Fruit fly (Drosophila melanogaster) whole organism, prepupa: ENCODE results near the gene Myo31DF.

Source experiments
- CG3032 ChIP-seq: fragments of 200-800 bp; optimal IDR thresholded peaks from 2 replicates; lab custom pipeline; 2019; ENCODE audit warnings: missing biosample characterization, mild to moderate bottlenecking, missing genetic modification characterization, moderate library complexity
- CG6808 ChIP-seq: fragments of 200-800 bp; sonication (Bioruptor generic); optimal IDR thresholded peaks from 3 replicates; lab custom pipeline; 2017; ENCODE audit warnings: missing biosample characterization, missing genetic modification characterization, mild to moderate bottlenecking, moderate library complexity, missing genetic modification reagents
- CG6854 ChIP-seq: fragments of 200-800 bp; sonication (Bioruptor generic); optimal IDR thresholded peaks from 2 replicates; lab custom pipeline; 2017; ENCODE audit warnings: missing biosample characterization, mild to moderate bottlenecking, missing genetic modification characterization
- Eip78C ChIP-seq: fragments of 200-800 bp; sonication (Bioruptor generic); peaks from one replicate; lab custom pipeline; 2016; ENCODE audit warnings: missing biosample characterization, missing genetic modification characterization
- Gug ChIP-seq: fragments of 200-800 bp; sonication (Bioruptor generic); IDR thresholded peaks from 2 replicates; pipeline ENCODE4 v1.3.6; 2022; ENCODE audit warnings: missing biosample characterization, missing genetic modification characterization
- Lpt ChIP-seq: fragments of 200-800 bp; sonication (Bioruptor generic); optimal IDR thresholded peaks from 3 replicates; lab custom pipeline; 2016; ENCODE audit warnings: missing biosample characterization, missing genetic modification characterization
- OdsH ChIP-seq: fragments of 200-800 bp; sonication (Bioruptor generic); optimal IDR thresholded peaks from 3 replicates; lab custom pipeline; 2016; ENCODE audit warnings: missing biosample characterization, missing genetic modification characterization
- dsx ChIP-seq: fragments of 200-800 bp; optimal IDR thresholded peaks from 3 replicates; lab custom pipeline; 2019; ENCODE audit warnings: missing biosample characterization, mild to moderate bottlenecking, missing genetic modification characterization, moderate library complexity; ENCODE audit not compliant: poor library complexity, severe bottlenecking
- lz ChIP-seq: fragments of 200-800 bp; sonication (Bioruptor generic); optimal IDR thresholded peaks from 3 replicates; lab custom pipeline; 2016; ENCODE audit warnings: missing biosample characterization, missing genetic modification characterization
- ss ChIP-seq, 2 experiments: fragments of 200-800 bp; sonication (Bioruptor generic); optimal IDR thresholded peaks; 2 replicates in 1 of 2; 3 replicates in 1 of 2; lab custom pipeline; 2017 to 2018; ENCODE audit warnings: mild to moderate bottlenecking in 2 of 2, missing biosample characterization in 2 of 2, missing genetic modification characterization in 2 of 2, moderate library complexity in 1 of 2
- svp ChIP-seq: fragments of 200-800 bp; sonication (Bioruptor generic); peaks from one replicate; lab custom pipeline; 2016; ENCODE audit warnings: missing biosample characterization, missing genetic modification characterization

dm6 chr2L:10452296-10452695 is 54.3 kb downstream of the Myo31DF start, which contains the start of gene ppk10:
- no peak for TF ChIP-seq dsx (GFP tag; lab: Kevin White, UChicago)
- no peak for TF ChIP-seq svp (GFP tag; lab: Kevin White, UChicago)
- TF ChIP-seq CG6808 (GFP tag; lab: Kevin White, UChicago): no peak
- TF ChIP-seq ss (GFP tag; optimal IDR thresholded peaks at IDR 0.05; lab: Kevin White, UChicago): no peak
- TF ChIP-seq OdsH (GFP tag; lab: Kevin White, UChicago): no peak
- TF ChIP-seq Eip78C (GFP tag; lab: Kevin White, UChicago): no peak
- no peak for TF ChIP-seq Lpt
- TF ChIP-seq CG3032 (tag; lab: Kevin White, UChicago): no peak
- TF ChIP-seq lz: no peak
- TF ChIP-seq Gug (GFP tag; lab: Robert Waterston, UW): no peak
- no peak for TF ChIP-seq CG6854 (GFP tag; lab: Kevin White, UChicago)
